Worm (Caenorhabditis elegans): ENCODE measurements around the gene F26A1.7.

Gene F26A1.7

ce11 chrIII:4863127-4863526 is 43.4 kb upstream of the F26A1.7 start, which contains the start of gene coq-8:
Gene coq-8, plus strand, starts transcription at chrIII:4863427.
- TF ChIP-seq ceh-22 (tag; optimal IDR thresholded peaks at IDR 0.05) (no peak), ztf-16 (tag; optimal IDR thresholded peaks at IDR 0.05) (no peak), nhr-11 (tag; optimal IDR thresholded peaks at IDR 0.05) (no peak), madf-2 (tag; optimal IDR thresholded peaks at IDR 0.05) (no peak), hlh-13 (GFP tag; optimal IDR thresholded peaks at IDR 0.05) (no peak), ceh-45 (GFP tag; IDR thresholded peaks at IDR 0.05) (no peak), lin-11 (tag; optimal IDR thresholded peaks at IDR 0.05) (no peak), nfya-1 (tag; optimal IDR thresholded peaks at IDR 0.05) (no peak), ceh-2 (tag; optimal IDR thresholded peaks at IDR 0.05) (no peak), npax-4 (tag; optimal IDR thresholded peaks at IDR 0.05) (no peak), pag-3 (tag; optimal IDR thresholded peaks at IDR 0.05; ENCODE audit: borderline replicate concordance) (no peak), C08G9.2 (tag; optimal IDR thresholded peaks at IDR 0.05) (no peak)

DNA sequence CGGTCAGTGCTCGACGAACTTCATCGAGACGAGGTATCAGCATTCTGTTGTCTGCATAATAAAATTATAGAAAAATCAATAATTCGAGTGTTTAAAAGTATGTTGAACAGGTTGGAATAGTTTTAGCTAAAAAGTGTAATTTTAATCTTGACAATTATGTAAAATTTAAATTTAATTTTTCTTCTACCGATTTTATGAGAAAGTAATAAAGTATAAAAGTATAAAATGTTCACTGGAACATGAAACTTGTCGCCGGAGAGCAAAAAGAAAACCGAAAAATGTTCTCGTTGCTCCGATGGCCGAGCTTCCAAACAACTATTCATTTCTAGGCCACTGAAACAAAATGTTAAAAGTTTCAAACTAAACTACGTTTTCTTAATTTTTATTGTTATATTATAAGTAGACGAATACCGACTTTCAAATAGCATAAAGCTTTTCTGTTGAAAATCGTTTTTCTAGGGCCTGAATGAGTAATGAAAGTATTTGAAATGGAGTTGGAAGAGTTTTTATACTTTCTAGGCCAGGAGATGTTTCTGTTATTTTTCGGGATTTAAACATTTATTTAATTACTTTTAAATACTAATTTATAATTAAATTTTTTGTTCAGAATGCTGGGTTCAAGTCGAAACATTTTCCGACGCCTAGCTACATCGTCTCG is 42.1 kb upstream of the F26A1.7 start, which contains the start of the genes C35D10.10 and C35D10.5:
Gene C35D10.10, minus strand, starts transcription at position 51 of the 658 bp plus-strand sequence.
Gene C35D10.5, plus strand, starts transcription at position 608 of the 658 bp plus-strand sequence.
- TF ChIP-seq ceh-19 (GFP tag; optimal IDR thresholded peaks at IDR 0.05) (no peak), sdc-2 (tag; optimal IDR thresholded peaks at IDR 0.05) (no peak), hlh-15 (tag; optimal IDR thresholded peaks at IDR 0.05) (no peak), mec-3 (tag; optimal IDR thresholded peaks at IDR 0.05; ENCODE audit: borderline replicate concordance) (no peak), elt-2 (tag; optimal IDR thresholded peaks at IDR 0.05) (peak; percentile 13), pax-1 (tag; optimal IDR thresholded peaks at IDR 0.05) (no peak), ceh-48 (tag; optimal IDR thresholded peaks at IDR 0.05) (no peak), ceh-31 (tag; optimal IDR thresholded peaks at IDR 0.05) (peak; percentile 37), gmeb-2 (tag; optimal IDR thresholded peaks at IDR 0.05) (no peak), ama-1 (optimal IDR thresholded peaks at IDR 0.05) (no peak), ref-2 (tag; optimal IDR thresholded peaks at IDR 0.05) (no peak), pag-3 (tag; optimal IDR thresholded peaks at IDR 0.05; ENCODE audit: borderline replicate concordance) (no peak), hlh-30 (tag; optimal IDR thresholded peaks at IDR 0.05; ENCODE audit: insufficient read depth) (no peak), lim-6 (tag; optimal IDR thresholded peaks at IDR 0.05) (no peak), K02D7.2 (tag; optimal IDR thresholded peaks at IDR 0.05) (no peak), tbx-7 (tag; optimal IDR thresholded peaks at IDR 0.05) (peak; percentile 28), ceh-2 (tag; optimal IDR thresholded peaks at IDR 0.05) (peak; percentile 66), unc-3 (GFP tag; conservative IDR thresholded peaks at IDR 0.05) (no peak), unc-3 (tag; optimal IDR thresholded peaks at IDR 0.05) (no peak), rnt-1 (tag; optimal IDR thresholded peaks at IDR 0.05) (no peak), nhr-11 (tag; optimal IDR thresholded peaks at IDR 0.05) (no peak), ceh-24 (tag; optimal IDR thresholded peaks at IDR 0.05) (no peak), ttx-3 (tag; optimal IDR thresholded peaks at IDR 0.05) (no peak), ceh-6 (GFP tag; optimal IDR thresholded peaks at IDR 0.05) (no peak), ets-4 (tag; optimal IDR thresholded peaks at IDR 0.05) (peak; percentile 83), zip-5 (tag; optimal IDR thresholded peaks at IDR 0.05) (peak; percentile 31), che-1 (tag; optimal IDR thresholded peaks at IDR 0.05) (no peak), ahr-1 (tag; optimal IDR thresholded peaks at IDR 0.05) (no peak)

ce11 chrIII:4859039-4859438 is 39.3 kb upstream of the F26A1.7 start, which contains the start of gene C35D10.6:
Gene C35D10.6, plus strand, starts transcription at chrIII:4859339.
- TF ChIP-seq hlh-13 (GFP tag; optimal IDR thresholded peaks at IDR 0.05): no peak
- TF ChIP-seq pat-9 (tag; optimal IDR thresholded peaks at IDR 0.05): no peak
- no peak for TF ChIP-seq ahr-1 (tag; optimal IDR thresholded peaks at IDR 0.05)
- TF ChIP-seq F13H6.1 (tag; optimal IDR thresholded peaks at IDR 0.05): no peak
- TF ChIP-seq hlh-8 (tag; optimal IDR thresholded peaks at IDR 0.05): no peak
- no peak for TF ChIP-seq gmeb-2 (tag; optimal IDR thresholded peaks at IDR 0.05)
- no peak for TF ChIP-seq dve-1 (tag; optimal IDR thresholded peaks at IDR 0.05)
